Worm (Caenorhabditis elegans) whole organism, L4 larva: ENCODE measurements around the gene T23G5.3.

Source experiments
- T26A8.4 ChIP-seq: fragments of 200-800 bp; sonication (Bioruptor generic); IDR thresholded peaks from 2 replicates; pipeline ENCODE4 v1.3.6; 2022; ENCODE audit warnings: missing genetic modification characterization, missing compliant biosample characterization
- ama-1 ChIP-seq: fragments of 150-350 bp; optimal IDR thresholded peaks from 2 replicates; lab custom pipeline; 2014; ENCODE audit warnings: inconsistent platforms, mixed read lengths
- attf-4 ChIP-seq: sonication (generic microtip); optimal IDR thresholded peaks from 3 replicates; lab custom pipeline; 2017; ENCODE audit warnings: missing biosample characterization, missing genetic modification characterization
- dpl-1 ChIP-seq: fragments of 150-350 bp; optimal IDR thresholded peaks from 2 replicates; lab custom pipeline; 2014; ENCODE audit warnings: missing biosample characterization, missing genetic modification reagents, missing genetic modification characterization
- fkh-10 ChIP-seq: fragments of 150-350 bp; optimal IDR thresholded peaks from 2 replicates; lab custom pipeline; 2014; ENCODE audit warnings: missing biosample characterization, missing genetic modification reagents, missing genetic modification characterization
- lin-15B ChIP-seq: fragments of 150-350 bp; sonication (generic microtip); optimal IDR thresholded peaks from 3 replicates; lab custom pipeline; 2014; ENCODE audit warnings: missing biosample characterization, missing genetic modification characterization
- nhr-11 ChIP-seq: fragments of 150-350 bp; optimal IDR thresholded peaks from 2 replicates; lab custom pipeline; 2014; ENCODE audit warnings: missing biosample characterization, missing genetic modification characterization
- nhr-76 ChIP-seq: fragments of 150-350 bp; optimal IDR thresholded peaks from 2 replicates; lab custom pipeline; 2014; ENCODE audit warnings: missing biosample characterization, missing genetic modification characterization
- nhr-77 ChIP-seq: fragments of 150-350 bp; optimal IDR thresholded peaks from 2 replicates; lab custom pipeline; 2014; ENCODE audit warnings: missing biosample characterization, missing genetic modification characterization
- pha-4 ChIP-seq, 2 experiments: fragments of 150-350 bp in 1 of 2; fragments of 200-800 bp in 1 of 2; sonication (Bioruptor generic) in 1 of 2; IDR thresholded peaks in 1 of 2; optimal IDR thresholded peaks in 1 of 2; 2 replicates each; pipeline versions ENCODE4 v1.3.6 to Lab custom; 2014 to 2022; ENCODE audit warnings: missing genetic modification characterization in 2 of 2, missing genetic modification reagents in 2 of 2, missing biosample characterization in 1 of 2, missing compliant biosample characterization in 1 of 2
- skn-1 ChIP-seq: fragments of 150-350 bp; optimal IDR thresholded peaks from 2 replicates; lab custom pipeline; 2014; ENCODE audit warnings: missing biosample characterization, missing genetic modification characterization
- ztf-11 ChIP-seq: fragments of 150-350 bp; optimal IDR thresholded peaks from 2 replicates; lab custom pipeline; 2014; ENCODE audit warnings: missing biosample characterization, missing genetic modification characterization

DNA sequence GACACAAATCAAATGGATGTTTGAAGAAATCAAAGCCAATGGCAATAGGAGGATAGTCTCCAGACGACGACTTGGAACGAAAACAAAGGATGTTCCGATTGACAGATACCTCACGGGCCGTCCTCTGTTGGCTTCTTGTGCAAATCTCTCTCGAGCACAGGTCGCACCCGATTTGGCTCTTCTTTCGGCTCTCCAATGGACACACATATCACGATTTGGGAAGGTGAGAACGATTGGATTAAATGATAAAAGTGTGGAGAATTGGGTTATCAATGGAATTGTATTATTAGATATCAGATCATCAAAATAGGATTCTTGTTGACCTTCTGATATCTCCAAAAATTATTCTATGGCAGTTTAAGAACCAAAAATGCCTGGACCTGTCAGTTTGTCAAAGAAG lies 24.9 kb downstream of the T23G5.3 start, which contains the start of gene ZC84.1:
- TF ChIP-seq nhr-11 (tag; lab: Kevin White, UChicago): no peak
- no peak for TF ChIP-seq nhr-77 (tag; lab: Kevin White, UChicago)
- TF ChIP-seq T26A8.4 (GFP tag; lab: Robert Waterston, UW): no peak
- TF ChIP-seq nhr-76: no peak
- TF ChIP-seq attf-4 (tag; lab: Kevin White, UChicago): no peak
- no peak for TF ChIP-seq fkh-10 (GFP tag; lab: Kevin White, UChicago)
- TF ChIP-seq pha-4 (GFP tag; IDR thresholded peaks at IDR 0.05; lab: Robert Waterston, UW): no peak
- TF ChIP-seq pha-4 (tag; optimal IDR thresholded peaks at IDR 0.05; lab: Kevin White, UChicago): no peak
- TF ChIP-seq dpl-1 (GFP tag; lab: Kevin White, UChicago): no peak
- no peak for TF ChIP-seq ztf-11 (tag; lab: Kevin White, UChicago)
- no peak for TF ChIP-seq ama-1 (lab: Kevin White, UChicago)
- no peak for TF ChIP-seq lin-15B (tag; lab: Kevin White, UChicago)
- TF ChIP-seq skn-1 (tag; lab: Kevin White, UChicago): no peak
